Worm (Caenorhabditis elegans): Measurements from ENCODE around the gene cct-4.

Gene cct-4

ce11 chrII:8326228-8326960 is 42.9 kb downstream of the cct-4 start:
- TF ChIP-seq zip-4 (GFP tag; optimal IDR thresholded peaks at IDR 0.05) (no peak), egl-27 (tag; optimal IDR thresholded peaks at IDR 0.05) (no peak), mdl-1 (tag; optimal IDR thresholded peaks at IDR 0.05) (no peak), ceh-90 (tag; optimal IDR thresholded peaks at IDR 0.05) (no peak), C16A3.4 (tag; optimal IDR thresholded peaks at IDR 0.05) (no peak), nhr-47 (tag; optimal IDR thresholded peaks at IDR 0.05) (peak; percentile 5), lsy-2 (tag; optimal IDR thresholded peaks at IDR 0.05) (no peak)

ce11 chrII:8327450-8327849 is 44.0 kb downstream of the cct-4 start:
- TF ChIP-seq aly-2 (tag; optimal IDR thresholded peaks at IDR 0.05) (no peak), fkh-10 (GFP tag; optimal IDR thresholded peaks at IDR 0.05) (no peak), F16B12.6 (tag; optimal IDR thresholded peaks at IDR 0.05) (no peak), lir-3 (tag; optimal IDR thresholded peaks at IDR 0.05; ENCODE audit: poor library complexity) (no peak), mep-1 (tag; optimal IDR thresholded peaks at IDR 0.05) (no peak), egl-13 (tag; optimal IDR thresholded peaks at IDR 0.05) (no peak), jun-1 (tag; optimal IDR thresholded peaks at IDR 0.05) (no peak), ceh-90 (tag; optimal IDR thresholded peaks at IDR 0.05) (no peak)

ce11 chrII:8328820-8329339 is 45.4 kb downstream of the cct-4 start, which contains the start of gene hel-1:
Gene hel-1 (minus strand): TSS chrII:8328870.
- TF ChIP-seq lin-15B (tag; optimal IDR thresholded peaks at IDR 0.05): peak; percentile 82
- peak; percentile 25 for TF ChIP-seq fos-1 (tag; optimal IDR thresholded peaks at IDR 0.05)
- TF ChIP-seq C16A3.4 (tag; optimal IDR thresholded peaks at IDR 0.05): peak; percentile 84
- TF ChIP-seq nhr-90 (tag; optimal IDR thresholded peaks at IDR 0.05; ENCODE audit: poor library complexity): peak; percentile 52
- TF ChIP-seq aha-1 (tag; optimal IDR thresholded peaks at IDR 0.05): no peak
- TF ChIP-seq pax-3 (tag; optimal IDR thresholded peaks at IDR 0.05): no peak
- TF ChIP-seq nhr-76 (tag; optimal IDR thresholded peaks at IDR 0.05): no peak
- no peak for TF ChIP-seq C34B4.2 (tag; optimal IDR thresholded peaks at IDR 0.05)
- TF ChIP-seq hlh-4 (tag; optimal IDR thresholded peaks at IDR 0.05): no peak
- TF ChIP-seq rnt-1 (tag; optimal IDR thresholded peaks at IDR 0.05): peak; percentile 92
- peak; percentile 24 for TF ChIP-seq elt-2 (tag; optimal IDR thresholded peaks at IDR 0.05)
- peak; percentile 87 for TF ChIP-seq nhr-20 (tag; optimal IDR thresholded peaks at IDR 0.05)
- TF ChIP-seq mab-9 (GFP tag; IDR thresholded peaks at IDR 0.05): peak; percentile 39; the same call in 1 of the 2 replicates
- TF ChIP-seq xbp-1 (tag; optimal IDR thresholded peaks at IDR 0.05): peak; percentile 83
- no peak for TF ChIP-seq sup-37 (GFP tag; optimal IDR thresholded peaks at IDR 0.05)
- TF ChIP-seq ceh-8 (GFP tag; optimal IDR thresholded peaks at IDR 0.05): peak; percentile 40
- TF ChIP-seq mep-1 (tag; optimal IDR thresholded peaks at IDR 0.05): peak; percentile 87
- peak; percentile 80 for TF ChIP-seq swsn-7 (tag; optimal IDR thresholded peaks at IDR 0.05)
- peak; percentile 82 for TF ChIP-seq nhr-85 (tag)
- TF ChIP-seq ces-1 (GFP tag; optimal IDR thresholded peaks at IDR 0.05): no peak
- TF ChIP-seq blmp-1 (tag; optimal IDR thresholded peaks at IDR 0.05): peak; percentile 82
- TF ChIP-seq lsy-2 (tag; optimal IDR thresholded peaks at IDR 0.05): peak; percentile 86 to 95
- peak; percentile 93 to 98 for TF ChIP-seq lin-35 (GFP tag; optimal IDR thresholded peaks at IDR 0.05)
- peak; percentile 97 for TF ChIP-seq lin-39 (tag; optimal IDR thresholded peaks at IDR 0.05)
- peak; percentile 86 to 95 for TF ChIP-seq efl-1 (optimal IDR thresholded peaks at IDR 0.05)
- TF ChIP-seq efl-1 (GFP tag; optimal IDR thresholded peaks at IDR 0.05 in 1 of 2): peak; percentile 94 to 99
- no peak for TF ChIP-seq pqm-1 (tag; optimal IDR thresholded peaks at IDR 0.05)
- TF ChIP-seq elt-3 (tag; optimal IDR thresholded peaks at IDR 0.05): peak in 3 of 6 experiments; percentile 25 to 63 (median 47)
- TF ChIP-seq tlp-1 (tag; optimal IDR thresholded peaks at IDR 0.05): no peak
- no peak for TF ChIP-seq sptf-1 (tag; optimal IDR thresholded peaks at IDR 0.05)
- TF ChIP-seq sox-4 (tag; optimal IDR thresholded peaks at IDR 0.05): no peak
- peak; percentile 8 for TF ChIP-seq ama-1 (optimal IDR thresholded peaks at IDR 0.05)
- TF ChIP-seq tbx-2 (tag; optimal IDR thresholded peaks at IDR 0.05): peak; percentile 76
- peak; percentile 24 to 88 (median 69) for TF ChIP-seq ceh-82 (tag; optimal IDR thresholded peaks at IDR 0.05)
- TF ChIP-seq F16B12.6 (tag; optimal IDR thresholded peaks at IDR 0.05): peak; percentile 63
- TF ChIP-seq ztf-4 (tag; optimal IDR thresholded peaks at IDR 0.05): peak; percentile 11
- peak; percentile 88 for TF ChIP-seq snu-23 (GFP tag; optimal IDR thresholded peaks at IDR 0.05)
- TF ChIP-seq isw-1 (GFP tag; IDR thresholded peaks at IDR 0.05): peak; percentile 71
